Worm (Caenorhabditis elegans) whole organism, early embryonic: Measurements from ENCODE around the gene lit-1.

ENCODE experiments used
- B0310.2 ChIP-seq: sonication (generic microtip); optimal IDR thresholded peaks from 2 replicates; lab custom pipeline; 2016; ENCODE audit warnings: mild to moderate bottlenecking, missing genetic modification characterization, missing compliant biosample characterization
- F13C5.2 ChIP-seq: sonication (generic microtip); optimal IDR thresholded peaks from 2 replicates; lab custom pipeline; 2017; ENCODE audit warnings: mild to moderate bottlenecking, missing genetic modification characterization, inconsistent platforms, missing compliant biosample characterization
- ama-1 ChIP-seq: fragments of 150-350 bp; optimal IDR thresholded peaks from 2 replicates; lab custom pipeline; 2014
- ceh-13 ChIP-seq: fragments of 200-800 bp; sonication (Bioruptor generic); optimal IDR thresholded peaks from 2 replicates; lab custom pipeline; 2018; ENCODE audit warnings: mild to moderate bottlenecking, missing genetic modification characterization, missing compliant biosample characterization
- ceh-36 ChIP-seq: sonication (generic microtip); optimal IDR thresholded peaks from 2 replicates; lab custom pipeline; 2016; ENCODE audit warnings: missing genetic modification characterization, inconsistent platforms, missing compliant biosample characterization
- flt-1 ChIP-seq: fragments of 200-800 bp; sonication (Bioruptor generic); IDR thresholded peaks from 2 replicates; pipeline ENCODE4 v1.3.6; 2022; ENCODE audit warnings: missing genetic modification characterization, missing compliant biosample characterization
- hmg-4 ChIP-seq: fragments of 200-800 bp; sonication (Bioruptor generic); optimal IDR thresholded peaks from 2 replicates; lab custom pipeline; 2018; ENCODE audit warnings: mild to moderate bottlenecking, missing genetic modification characterization, missing compliant biosample characterization
- hnd-1 ChIP-seq: sonication (generic microtip); optimal IDR thresholded peaks from 2 replicates; lab custom pipeline; 2016; ENCODE audit warnings: missing genetic modification characterization, missing compliant biosample characterization
- tbx-11 ChIP-seq: fragments of 200-800 bp; sonication (Bioruptor generic); IDR thresholded peaks from 2 replicates; pipeline ENCODE4 v1.3.6; 2022; ENCODE audit warnings: missing genetic modification characterization, missing compliant biosample characterization
- tbx-37 ChIP-seq: fragments of 200-800 bp; sonication (Bioruptor generic); conservative IDR thresholded peaks from 2 replicates; pipeline ENCODE4 v1.3.6; 2022; ENCODE audit warnings: missing genetic modification reagents, missing genetic modification characterization, missing compliant biosample characterization
- tra-4 ChIP-seq: sonication (generic microtip); optimal IDR thresholded peaks from 2 replicates; lab custom pipeline; 2017; ENCODE audit warnings: missing genetic modification characterization, missing compliant biosample characterization

- TF ChIP-seq ama-1 (lab: Kevin White, UChicago) (no peak), tbx-37 (no peak), tra-4 (tag; lab: Kevin White, UChicago) (no peak), hnd-1 (tag; lab: Kevin White, UChicago) (no peak), ceh-13 (GFP tag; lab: Kevin White, UChicago) (no peak), F13C5.2 (no peak), B0310.2 (tag; lab: Kevin White, UChicago) (no peak), flt-1 (GFP tag; lab: Robert Waterston, UW) (no peak), tbx-11 (GFP tag; lab: Robert Waterston, UW) (no peak), hmg-4 (GFP tag; lab: Kevin White, UChicago) (no peak), ceh-36 (tag; lab: Kevin White, UChicago) (no peak)
These were observed 30.9 kb downstream of the lit-1 start for ce11 chrIII:13732665-13733064.
